Fruit fly (Drosophila melanogaster) Kc167 (cell line): ENCODE data around the gene CG13282.

Experiments
- Myc ChIP-seq: fragments of >200 bp; optimal IDR thresholded peaks from 2 replicates; lab custom pipeline; 2017; ENCODE audit warnings: missing external identifiers
- Sin3A ChIP-seq: fragments of >200 bp; optimal IDR thresholded peaks from 2 replicates; lab custom pipeline; 2018; ENCODE audit warnings: missing external identifiers
- h ChIP-seq: fragments of >200 bp; optimal IDR thresholded peaks from 3 replicates; lab custom pipeline; 2018; ENCODE audit warnings: missing external identifiers
- insv ChIP-seq: fragments of >200 bp; optimal IDR thresholded peaks from 3 replicates; lab custom pipeline; 2018; ENCODE audit warnings: missing external identifiers
- psq ChIP-seq: fragments of >200 bp; optimal IDR thresholded peaks from 2 replicates; lab custom pipeline; 2017; ENCODE audit warnings: missing external identifiers
- ttk ChIP-seq: sonication (Bioruptor generic); optimal IDR thresholded peaks from 2 replicates; lab custom pipeline; 2017; ENCODE audit warnings: missing external identifiers

- no peak for TF ChIP-seq ttk (lab: Kevin White, UChicago)
- TF ChIP-seq h (lab: Kevin White, UChicago), result no peak
- TF ChIP-seq psq (lab: Kevin White, UChicago), result no peak
- no peak for TF ChIP-seq insv (lab: Kevin White, UChicago)
- no peak for TF ChIP-seq Myc (lab: Kevin White, UChicago)
- TF ChIP-seq Sin3A (lab: Kevin White, UChicago), result no peak
These were observed 15.8 kb downstream of the CG13282 start for dm6 chr2L:16818335-16818973.
